Worm (Caenorhabditis elegans): ENCODE measurements around the gene T26C11.4.

- TF ChIP-seq lsy-2 (tag; optimal IDR thresholded peaks at IDR 0.05) (no peak), nhr-28 (tag; optimal IDR thresholded peaks at IDR 0.05) (no peak)
These were observed 46.8 kb downstream of the T26C11.4 start for ce11 chrX:1798543-1798942.
